Worm (Caenorhabditis elegans) whole organism, early embryonic: ENCODE data around the gene F21C10.11.

Experiments
- B0310.2 ChIP-seq: sonication (generic microtip); optimal IDR thresholded peaks from 2 replicates; lab custom pipeline; 2016; ENCODE audit warnings: mild to moderate bottlenecking, missing genetic modification characterization, missing compliant biosample characterization
- F13C5.2 ChIP-seq: sonication (generic microtip); optimal IDR thresholded peaks from 2 replicates; lab custom pipeline; 2017; ENCODE audit warnings: mild to moderate bottlenecking, missing genetic modification characterization, inconsistent platforms, missing compliant biosample characterization
- aly-1 ChIP-seq: sonication (generic microtip); optimal IDR thresholded peaks from 2 replicates; lab custom pipeline; 2016; ENCODE audit warnings: missing genetic modification characterization, missing compliant biosample characterization
- ama-1 ChIP-seq: fragments of 150-350 bp; optimal IDR thresholded peaks from 2 replicates; lab custom pipeline; 2014
- ceh-13 ChIP-seq: fragments of 200-800 bp; sonication (Bioruptor generic); optimal IDR thresholded peaks from 2 replicates; lab custom pipeline; 2018; ENCODE audit warnings: mild to moderate bottlenecking, missing genetic modification characterization, missing compliant biosample characterization
- ceh-36 ChIP-seq: sonication (generic microtip); optimal IDR thresholded peaks from 2 replicates; lab custom pipeline; 2016; ENCODE audit warnings: missing genetic modification characterization, inconsistent platforms, missing compliant biosample characterization
- ets-7 ChIP-seq: sonication (generic microtip); optimal IDR thresholded peaks from 2 replicates; lab custom pipeline; 2016; ENCODE audit warnings: missing genotype, missing genetic modification characterization, missing compliant biosample characterization
- flt-1 ChIP-seq: fragments of 200-800 bp; sonication (Bioruptor generic); IDR thresholded peaks from 2 replicates; pipeline ENCODE4 v1.3.6; 2022; ENCODE audit warnings: missing genetic modification characterization, missing compliant biosample characterization
- hmbx-1 ChIP-seq: sonication (generic microtip); optimal IDR thresholded peaks from 2 replicates; lab custom pipeline; 2016; ENCODE audit warnings: mild to moderate bottlenecking, missing genetic modification characterization, missing compliant biosample characterization
- hmg-4 ChIP-seq: fragments of 200-800 bp; sonication (Bioruptor generic); optimal IDR thresholded peaks from 2 replicates; lab custom pipeline; 2018; ENCODE audit warnings: mild to moderate bottlenecking, missing genetic modification characterization, missing compliant biosample characterization
- hnd-1 ChIP-seq: sonication (generic microtip); optimal IDR thresholded peaks from 2 replicates; lab custom pipeline; 2016; ENCODE audit warnings: missing genetic modification characterization, missing compliant biosample characterization
- pes-1 ChIP-seq: fragments of 200-800 bp; sonication (Bioruptor generic); IDR thresholded peaks from 2 replicates; pipeline ENCODE4 v1.3.6; 2022; ENCODE audit warnings: missing genetic modification reagents, missing genetic modification characterization, missing compliant biosample characterization
- scrt-1 ChIP-seq: fragments of 200-800 bp; sonication (Bioruptor generic); IDR thresholded peaks from 2 replicates; pipeline ENCODE4 v1.3.6; 2022; ENCODE audit warnings: missing genetic modification characterization, missing compliant biosample characterization
- sea-1 ChIP-seq: fragments of 200-800 bp; sonication (Bioruptor generic); conservative IDR thresholded peaks from 2 replicates; pipeline ENCODE4 v1.3.6; 2022; ENCODE audit warnings: missing genetic modification characterization, missing compliant biosample characterization
- tbx-11 ChIP-seq: fragments of 200-800 bp; sonication (Bioruptor generic); IDR thresholded peaks from 2 replicates; pipeline ENCODE4 v1.3.6; 2022; ENCODE audit warnings: missing genetic modification characterization, missing compliant biosample characterization
- tbx-37 ChIP-seq: fragments of 200-800 bp; sonication (Bioruptor generic); conservative IDR thresholded peaks from 2 replicates; pipeline ENCODE4 v1.3.6; 2022; ENCODE audit warnings: missing genetic modification reagents, missing genetic modification characterization, missing compliant biosample characterization
- tra-4 ChIP-seq: sonication (generic microtip); optimal IDR thresholded peaks from 2 replicates; lab custom pipeline; 2017; ENCODE audit warnings: missing genetic modification characterization, missing compliant biosample characterization

F21C10.11 gene

ce11 chrV:9123186-9123585, at the start of gene F21C10.11:
TSS of gene F21C10.11 (plus strand) at chrV:9123486.
- TF ChIP-seq ets-7 (tag; lab: Kevin White, UChicago): no peak
- no peak for TF ChIP-seq hmbx-1 (tag; lab: Kevin White, UChicago)
- no peak for TF ChIP-seq aly-1 (tag; lab: Kevin White, UChicago)
- no peak for TF ChIP-seq tbx-11 (GFP tag; lab: Robert Waterston, UW)
- TF ChIP-seq scrt-1 (GFP tag; lab: Robert Waterston, UW): no peak
- TF ChIP-seq B0310.2 (tag; lab: Kevin White, UChicago): no peak
- TF ChIP-seq ceh-36 (tag; lab: Kevin White, UChicago): no peak
- TF ChIP-seq ama-1: no peak
- TF ChIP-seq F13C5.2: no peak
- TF ChIP-seq tra-4 (tag; lab: Kevin White, UChicago): no peak
- TF ChIP-seq flt-1: no peak
- no peak for TF ChIP-seq pes-1
- TF ChIP-seq sea-1 (GFP tag; lab: Robert Waterston, UW): no peak
- no peak for TF ChIP-seq hnd-1 (tag; lab: Kevin White, UChicago)
- no peak for TF ChIP-seq tbx-37 (GFP tag; lab: Robert Waterston, UW)
- no peak for TF ChIP-seq ceh-13 (GFP tag; lab: Kevin White, UChicago)
- no peak for TF ChIP-seq hmg-4 (GFP tag; lab: Kevin White, UChicago)

ce11 chrV:9074360-9074834, 48.9 kb upstream of the F21C10.11 start:
- TF ChIP-seq ets-7 (tag; lab: Kevin White, UChicago) (no peak), pes-1 (no peak), aly-1 (tag; lab: Kevin White, UChicago) (no peak), scrt-1 (GFP tag; lab: Robert Waterston, UW) (no peak), hmg-4 (GFP tag; lab: Kevin White, UChicago) (no peak), flt-1 (no peak)

- TF ChIP-seq B0310.2 (tag; lab: Kevin White, UChicago) (no peak), tbx-37 (GFP tag; lab: Robert Waterston, UW) (no peak), tbx-11 (GFP tag; lab: Robert Waterston, UW) (no peak), F13C5.2 (no peak), ceh-36 (tag; lab: Kevin White, UChicago) (no peak), hnd-1 (tag; lab: Kevin White, UChicago) (no peak), hmg-4 (GFP tag; lab: Kevin White, UChicago) (no peak), hmbx-1 (tag; lab: Kevin White, UChicago) (no peak), ets-7 (tag; lab: Kevin White, UChicago) (no peak), sea-1 (GFP tag; lab: Robert Waterston, UW) (no peak), flt-1 (no peak), ama-1 (no peak), ceh-13 (GFP tag; lab: Kevin White, UChicago) (no peak), tra-4 (tag; lab: Kevin White, UChicago) (no peak), aly-1 (tag; lab: Kevin White, UChicago) (no peak), scrt-1 (GFP tag; lab: Robert Waterston, UW) (no peak), pes-1 (no peak)
These were observed 47.5 kb upstream of the F21C10.11 start for ce11 chrV:9075827-9076226.

- no peak for TF ChIP-seq hmbx-1 (tag; lab: Kevin White, UChicago)
- TF ChIP-seq tra-4 (tag; lab: Kevin White, UChicago): no peak
- no peak for TF ChIP-seq ceh-36 (tag; lab: Kevin White, UChicago)
- no peak for TF ChIP-seq aly-1 (tag; lab: Kevin White, UChicago)
- TF ChIP-seq ets-7 (tag; lab: Kevin White, UChicago): no peak
- no peak for TF ChIP-seq pes-1
- TF ChIP-seq tbx-11 (GFP tag; lab: Robert Waterston, UW): no peak
- no peak for TF ChIP-seq F13C5.2
- no peak for TF ChIP-seq hnd-1 (tag; lab: Kevin White, UChicago)
- no peak for TF ChIP-seq hmg-4 (GFP tag; lab: Kevin White, UChicago)
- no peak for TF ChIP-seq tbx-37 (GFP tag; lab: Robert Waterston, UW)
- no peak for TF ChIP-seq B0310.2 (tag; lab: Kevin White, UChicago)
- no peak for TF ChIP-seq scrt-1 (GFP tag; lab: Robert Waterston, UW)
- no peak for TF ChIP-seq flt-1
- TF ChIP-seq ceh-13 (GFP tag; lab: Kevin White, UChicago): no peak
- no peak for TF ChIP-seq ama-1
- no peak for TF ChIP-seq sea-1 (GFP tag; lab: Robert Waterston, UW)
These were observed 47.0 kb upstream of the F21C10.11 start, which contains the start of gene T27E4.7 for ce11 chrV:9076273-9076672. TSS of gene T27E4.7 (minus strand) at chrV:9076322.

DNA sequence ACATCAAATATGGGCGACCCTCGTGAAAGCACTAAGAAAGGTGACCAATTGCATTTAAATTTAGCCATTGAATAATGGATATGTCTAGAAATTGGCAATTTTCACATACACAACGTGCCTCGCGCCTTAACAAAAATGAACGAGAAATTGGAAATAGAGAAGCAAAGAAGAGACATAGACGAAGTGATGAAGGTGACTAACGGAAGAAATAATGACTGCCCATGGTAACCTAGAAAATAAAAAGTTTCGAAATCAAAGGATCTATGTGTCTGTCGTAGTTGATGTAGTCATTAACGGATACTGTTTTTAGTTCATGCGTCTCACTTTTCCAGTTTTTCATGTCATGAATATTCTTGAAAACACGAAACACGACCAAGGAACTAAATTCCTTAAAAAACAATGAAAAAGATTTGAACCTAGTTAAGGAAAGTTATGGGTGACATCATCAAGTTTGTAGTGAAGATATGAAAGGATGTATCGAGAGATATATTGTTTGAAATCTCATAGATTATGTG, 45.2 kb upstream of the F21C10.11 start:
- TF ChIP-seq ceh-13 (GFP tag; lab: Kevin White, UChicago) (no peak), B0310.2 (tag; lab: Kevin White, UChicago) (no peak), hmg-4 (GFP tag; lab: Kevin White, UChicago) (no peak), pes-1 (no peak), hmbx-1 (tag; lab: Kevin White, UChicago) (no peak), aly-1 (tag; lab: Kevin White, UChicago) (no peak), F13C5.2 (no peak), hnd-1 (tag; lab: Kevin White, UChicago) (no peak), ceh-36 (tag; lab: Kevin White, UChicago) (no peak), ama-1 (no peak), tra-4 (tag; lab: Kevin White, UChicago) (no peak), tbx-37 (GFP tag; lab: Robert Waterston, UW) (no peak), ets-7 (tag; lab: Kevin White, UChicago) (no peak), sea-1 (GFP tag; lab: Robert Waterston, UW) (no peak), tbx-11 (GFP tag; lab: Robert Waterston, UW) (no peak), flt-1 (no peak), scrt-1 (GFP tag; lab: Robert Waterston, UW) (no peak)

ce11 chrV:9078815-9079525, 44.3 kb upstream of the F21C10.11 start:
- no peak for TF ChIP-seq flt-1
